Worm (Caenorhabditis elegans): ENCODE data around the gene unc-83.

ce11 chrV:6518225-6518396 lies 53.2 kb downstream of the unc-83 start, which contains the start of gene F46E10.3:
- no peak for TF ChIP-seq che-1 (tag; optimal IDR thresholded peaks at IDR 0.05)
- no peak for TF ChIP-seq tbx-2 (tag; optimal IDR thresholded peaks at IDR 0.05)
- no peak for TF ChIP-seq hlh-6 (tag; optimal IDR thresholded peaks at IDR 0.05)
- no peak for TF ChIP-seq F13H6.1 (tag; optimal IDR thresholded peaks at IDR 0.05)
- TF ChIP-seq ahr-1 (tag; optimal IDR thresholded peaks at IDR 0.05): no peak
- no peak for TF ChIP-seq rnt-1 (tag; optimal IDR thresholded peaks at IDR 0.05)
- no peak for TF ChIP-seq ama-1 (optimal IDR thresholded peaks at IDR 0.05)
- no peak for TF ChIP-seq pros-1 (tag; optimal IDR thresholded peaks at IDR 0.05)
- TF ChIP-seq fkh-10 (GFP tag; optimal IDR thresholded peaks at IDR 0.05): no peak
- TF ChIP-seq ceh-48 (tag; optimal IDR thresholded peaks at IDR 0.05): no peak
- TF ChIP-seq lim-6 (tag; optimal IDR thresholded peaks at IDR 0.05): no peak
- TF ChIP-seq K09A11.1 (tag; optimal IDR thresholded peaks at IDR 0.05; ENCODE audit: insufficient read depth): no peak
